Worm (Caenorhabditis elegans) whole organism, L1 larva: Measurements from ENCODE around the gene folr-1.

ENCODE experiments used
- fkh-10 ChIP-seq: sonication (generic microtip); optimal IDR thresholded peaks from 2 replicates; lab custom pipeline; 2017; ENCODE audit warnings: missing biosample characterization, missing genetic modification reagents, missing genetic modification characterization
- lsy-2 ChIP-seq, 2 experiments: fragments of 150-350 bp; optimal IDR thresholded peaks; 2 replicates each; lab custom pipeline; 2014; ENCODE audit warnings: missing biosample characterization in 2 of 2, missing genetic modification characterization in 2 of 2
- nhr-77 ChIP-seq: fragments of 150-350 bp; optimal IDR thresholded peaks from 2 replicates; lab custom pipeline; 2014; ENCODE audit warnings: missing biosample characterization, missing genetic modification characterization

- no peak for TF ChIP-seq nhr-77
- TF ChIP-seq lsy-2 (tag; optimal IDR thresholded peaks at IDR 0.05; lab: Kevin White, UChicago), result no peak
- no peak for TF ChIP-seq fkh-10 (GFP tag; lab: Kevin White, UChicago)
These were observed 35.5 kb downstream of the folr-1 start, which contains the start of gene cysl-1 for ce11 chrX:9954483-9955041.
